Fruit fly (Drosophila melanogaster) S2 (cell line): ENCODE data around the gene bif.

ENCODE experiments used
- CG8478 ChIP-seq: fragments of >200 bp; optimal IDR thresholded peaks from 2 replicates; lab custom pipeline; 2018
- CTCF ChIP-seq, 2 experiments: fragments of >200 bp; optimal IDR thresholded peaks; 2 replicates each; lab custom pipeline; 2018

bif gene

dm6 chrX:11678539-11679040 lies at the start of gene bif, which contains the start of gene Vlet:
Gene bif, plus strand, starts transcription at chrX:11678970.
Gene Vlet, minus strand, starts transcription at chrX:11678589.
- TF ChIP-seq CG8478 (lab: Kevin White, UChicago) (no peak), CTCF (optimal IDR thresholded peaks at IDR 0.05; lab: Kevin White, UChicago) (peak in 1 of 2 experiments; percentile 9)

- TF ChIP-seq CG8478 (lab: Kevin White, UChicago), result no peak
- TF ChIP-seq CTCF (optimal IDR thresholded peaks at IDR 0.05; lab: Kevin White, UChicago), result no peak
These were observed 49.7 kb upstream of the bif start for dm6 chrX:11628986-11629571.

dm6 chrX:11631704-11632103 lies 47.1 kb upstream of the bif start:
- no peak for TF ChIP-seq CTCF (optimal IDR thresholded peaks at IDR 0.05; lab: Kevin White, UChicago)
- TF ChIP-seq CG8478 (lab: Kevin White, UChicago), result no peak

- TF ChIP-seq CTCF (optimal IDR thresholded peaks at IDR 0.05; lab: Kevin White, UChicago) (no peak), CG8478 (lab: Kevin White, UChicago) (no peak)
These were observed 38.3 kb upstream of the bif start for dm6 chrX:11640477-11640876.

- TF ChIP-seq CG8478 (lab: Kevin White, UChicago) (no peak), CTCF (optimal IDR thresholded peaks at IDR 0.05; lab: Kevin White, UChicago) (peak; percentile 63 to 71)
These were observed 35.5 kb upstream of the bif start for dm6 chrX:11643227-11643626.

- no peak for TF ChIP-seq CG8478 (lab: Kevin White, UChicago)
These were observed 34.2 kb upstream of the bif start for dm6 chrX:11644530-11645080.

- no peak for TF ChIP-seq CG8478 (lab: Kevin White, UChicago)
- TF ChIP-seq CTCF (optimal IDR thresholded peaks at IDR 0.05; lab: Kevin White, UChicago), result peak in 1 of 2 experiments; percentile 35
These were observed 27.4 kb upstream of the bif start for dm6 chrX:11651420-11651819.

- TF ChIP-seq CTCF (optimal IDR thresholded peaks at IDR 0.05; lab: Kevin White, UChicago), result no peak
- TF ChIP-seq CG8478 (lab: Kevin White, UChicago), result no peak
These were observed 25.8 kb upstream of the bif start for dm6 chrX:11652991-11653390.

dm6 chrX:11657140-11657539 lies 21.6 kb upstream of the bif start:
- TF ChIP-seq CG8478 (lab: Kevin White, UChicago) (no peak), CTCF (optimal IDR thresholded peaks at IDR 0.05; lab: Kevin White, UChicago) (no peak)

dm6 chrX:11658181-11658842 lies 20.5 kb upstream of the bif start:
- TF ChIP-seq CG8478 (lab: Kevin White, UChicago), result no peak
- no peak for TF ChIP-seq CTCF (optimal IDR thresholded peaks at IDR 0.05; lab: Kevin White, UChicago)

- TF ChIP-seq CTCF (optimal IDR thresholded peaks at IDR 0.05; lab: Kevin White, UChicago) (no peak), CG8478 (lab: Kevin White, UChicago) (no peak)
These were observed 19.7 kb upstream of the bif start for dm6 chrX:11659080-11659479.

dm6 chrX:11659634-11660033 lies 19.1 kb upstream of the bif start:
- no peak for TF ChIP-seq CTCF (optimal IDR thresholded peaks at IDR 0.05; lab: Kevin White, UChicago)
- no peak for TF ChIP-seq CG8478 (lab: Kevin White, UChicago)

- TF ChIP-seq CTCF (optimal IDR thresholded peaks at IDR 0.05; lab: Kevin White, UChicago) (no peak), CG8478 (lab: Kevin White, UChicago) (no peak)
These were observed 18.3 kb upstream of the bif start for dm6 chrX:11660476-11660875.

- TF ChIP-seq CG8478 (lab: Kevin White, UChicago), result no peak
- TF ChIP-seq CTCF (optimal IDR thresholded peaks at IDR 0.05; lab: Kevin White, UChicago), result no peak
These were observed 14.7 kb upstream of the bif start for dm6 chrX:11664058-11664457.

- TF ChIP-seq CTCF (optimal IDR thresholded peaks at IDR 0.05; lab: Kevin White, UChicago) (no peak), CG8478 (lab: Kevin White, UChicago) (no peak)
These were observed 691 bp downstream of the bif start for dm6 chrX:11679461-11679860.
